Worm (Caenorhabditis elegans): ENCODE measurements around the gene ret-1.

Gene ret-1

DNA sequence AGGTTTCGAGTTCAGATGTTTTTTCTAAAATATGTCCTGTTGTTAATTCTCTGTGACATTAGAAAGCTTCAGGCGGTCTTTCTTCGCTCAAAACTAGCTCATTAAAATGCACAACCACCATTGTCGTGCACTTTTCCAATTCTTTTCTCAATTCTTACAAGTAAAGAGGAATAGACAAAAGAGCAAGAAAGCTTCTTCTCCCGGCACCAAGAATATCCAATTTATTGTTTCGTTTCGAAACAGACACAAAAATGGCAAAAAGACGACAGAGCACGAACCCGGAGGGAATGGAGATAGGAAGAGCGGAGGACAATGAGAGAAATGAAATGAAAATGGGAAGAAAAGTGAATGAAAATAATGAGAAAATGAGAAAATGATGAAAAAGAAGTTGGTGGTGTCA, 5.4 kb upstream of the ret-1 start:
- no peak for TF ChIP-seq ceh-36 (tag; optimal IDR thresholded peaks at IDR 0.05)
- TF ChIP-seq scrt-1 (GFP tag; IDR thresholded peaks at IDR 0.05), result no peak
- TF ChIP-seq hmg-4 (GFP tag; optimal IDR thresholded peaks at IDR 0.05), result no peak
- TF ChIP-seq ama-1 (optimal IDR thresholded peaks at IDR 0.05), result no peak

ce11 chrV:14851972-14852371, 4.8 kb upstream of the ret-1 start:
- TF ChIP-seq hnd-1 (tag; optimal IDR thresholded peaks at IDR 0.05), result no peak
- TF ChIP-seq tbx-37 (GFP tag; conservative IDR thresholded peaks at IDR 0.05), result no peak
- no peak for TF ChIP-seq hmg-4 (GFP tag; optimal IDR thresholded peaks at IDR 0.05)
- TF ChIP-seq hmbx-1 (tag; optimal IDR thresholded peaks at IDR 0.05), result no peak
- TF ChIP-seq ceh-13 (GFP tag; optimal IDR thresholded peaks at IDR 0.05), result no peak
- no peak for TF ChIP-seq flt-1 (GFP tag; IDR thresholded peaks at IDR 0.05)
- no peak for TF ChIP-seq B0310.2 (tag; optimal IDR thresholded peaks at IDR 0.05)
- no peak for TF ChIP-seq scrt-1 (GFP tag; IDR thresholded peaks at IDR 0.05)
- no peak for TF ChIP-seq F13C5.2 (tag; optimal IDR thresholded peaks at IDR 0.05)
- no peak for TF ChIP-seq tbx-11 (GFP tag; IDR thresholded peaks at IDR 0.05)
- TF ChIP-seq pes-1 (GFP tag; IDR thresholded peaks at IDR 0.05), result no peak
- TF ChIP-seq tra-4 (tag; optimal IDR thresholded peaks at IDR 0.05), result no peak
- TF ChIP-seq ceh-36 (tag; optimal IDR thresholded peaks at IDR 0.05), result no peak

- TF ChIP-seq tbx-37 (GFP tag; conservative IDR thresholded peaks at IDR 0.05), result no peak
- TF ChIP-seq ama-1 (optimal IDR thresholded peaks at IDR 0.05), result no peak
- TF ChIP-seq hmg-4 (GFP tag; optimal IDR thresholded peaks at IDR 0.05), result no peak
- no peak for TF ChIP-seq hmbx-1 (tag; optimal IDR thresholded peaks at IDR 0.05)
- no peak for TF ChIP-seq flt-1 (GFP tag; IDR thresholded peaks at IDR 0.05)
- TF ChIP-seq tra-4 (tag; optimal IDR thresholded peaks at IDR 0.05), result no peak
- no peak for TF ChIP-seq hnd-1 (tag; optimal IDR thresholded peaks at IDR 0.05)
- no peak for TF ChIP-seq pes-1 (GFP tag; IDR thresholded peaks at IDR 0.05)
- TF ChIP-seq ceh-13 (GFP tag; optimal IDR thresholded peaks at IDR 0.05), result no peak
- TF ChIP-seq F13C5.2 (tag; optimal IDR thresholded peaks at IDR 0.05), result no peak
- TF ChIP-seq scrt-1 (GFP tag; IDR thresholded peaks at IDR 0.05), result no peak
- no peak for TF ChIP-seq B0310.2 (tag; optimal IDR thresholded peaks at IDR 0.05)
- TF ChIP-seq tbx-11 (GFP tag; IDR thresholded peaks at IDR 0.05), result no peak
- no peak for TF ChIP-seq aly-1 (tag; optimal IDR thresholded peaks at IDR 0.05)
- no peak for TF ChIP-seq ets-7 (tag; optimal IDR thresholded peaks at IDR 0.05)
- TF ChIP-seq sea-1 (GFP tag; conservative IDR thresholded peaks at IDR 0.05), result no peak
- no peak for TF ChIP-seq ceh-36 (tag; optimal IDR thresholded peaks at IDR 0.05)
Observed at ce11 chrV:14851206-14851605, 4.0 kb upstream of the ret-1 start.

ce11 chrV:14850530-14850929, 3.3 kb upstream of the ret-1 start:
- TF ChIP-seq B0310.2 (tag; optimal IDR thresholded peaks at IDR 0.05) (no peak), tbx-11 (GFP tag; IDR thresholded peaks at IDR 0.05) (no peak), scrt-1 (GFP tag; IDR thresholded peaks at IDR 0.05) (no peak)

DNA sequence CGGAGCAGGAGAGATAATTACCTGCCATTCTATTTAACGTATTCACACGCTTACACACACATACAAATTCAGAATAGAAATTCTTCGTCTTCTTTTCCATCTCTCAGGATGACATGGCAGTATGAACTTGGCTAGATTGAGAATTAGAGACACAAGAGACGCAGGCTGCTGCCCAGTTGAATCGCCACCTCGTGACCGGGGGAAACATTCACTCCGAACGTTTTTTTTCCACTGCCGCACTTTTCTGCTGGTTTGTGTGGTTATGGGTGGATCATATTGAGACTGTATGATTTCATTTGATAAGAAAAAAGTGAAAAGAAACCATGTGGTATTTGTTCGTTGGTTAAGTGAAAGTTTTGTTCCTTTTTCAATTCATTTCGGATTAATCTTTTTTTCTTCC, 2.4 kb upstream of the ret-1 start:
- TF ChIP-seq hmbx-1 (tag; optimal IDR thresholded peaks at IDR 0.05) (no peak), ets-7 (tag; optimal IDR thresholded peaks at IDR 0.05) (no peak), tbx-37 (GFP tag; conservative IDR thresholded peaks at IDR 0.05) (no peak), sea-1 (GFP tag; conservative IDR thresholded peaks at IDR 0.05) (no peak), B0310.2 (tag; optimal IDR thresholded peaks at IDR 0.05) (no peak), pes-1 (GFP tag; IDR thresholded peaks at IDR 0.05) (no peak), scrt-1 (GFP tag; IDR thresholded peaks at IDR 0.05) (no peak), F13C5.2 (tag; optimal IDR thresholded peaks at IDR 0.05) (no peak), tra-4 (tag; optimal IDR thresholded peaks at IDR 0.05) (no peak), ceh-36 (tag; optimal IDR thresholded peaks at IDR 0.05) (no peak), tbx-11 (GFP tag; IDR thresholded peaks at IDR 0.05) (no peak), ceh-13 (GFP tag; optimal IDR thresholded peaks at IDR 0.05) (no peak), ama-1 (optimal IDR thresholded peaks at IDR 0.05) (no peak)

DNA sequence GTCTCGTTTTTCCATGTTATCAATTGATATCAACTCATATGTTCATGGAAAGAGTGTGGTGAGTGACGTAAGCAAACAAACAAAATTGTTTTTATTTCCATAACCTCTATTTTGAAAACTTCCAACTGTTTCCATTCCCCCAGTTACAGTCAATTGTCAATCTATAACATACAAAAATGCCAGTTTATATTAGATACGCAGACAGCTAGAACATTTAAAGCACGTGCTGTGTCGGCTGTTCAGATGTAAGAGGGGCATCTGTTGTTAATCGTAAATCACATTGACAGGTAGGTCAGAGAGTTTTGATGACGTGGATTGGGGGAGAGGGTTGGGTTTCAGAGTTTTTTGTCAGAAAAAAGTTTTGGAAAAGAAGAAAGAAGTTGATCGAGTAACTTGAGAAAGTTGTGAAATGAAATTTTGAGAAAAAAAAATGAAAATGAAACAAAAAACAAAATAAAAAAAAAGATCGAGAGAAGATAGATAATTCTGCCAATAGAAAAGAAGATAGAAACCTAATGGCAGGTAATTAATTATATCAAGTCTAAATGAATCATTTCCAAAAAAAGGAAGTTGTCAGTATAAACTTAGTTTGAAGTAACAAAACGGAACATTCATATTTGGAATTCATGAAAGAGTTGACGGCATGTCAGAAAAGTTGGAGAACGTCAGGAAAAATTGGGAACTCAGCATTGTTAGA, 1.4 kb upstream of the ret-1 start:
- no peak for TF ChIP-seq tbx-37 (GFP tag; conservative IDR thresholded peaks at IDR 0.05)
- TF ChIP-seq B0310.2 (tag; optimal IDR thresholded peaks at IDR 0.05), result no peak
- TF ChIP-seq F13C5.2 (tag; optimal IDR thresholded peaks at IDR 0.05), result no peak
- no peak for TF ChIP-seq flt-1 (GFP tag; IDR thresholded peaks at IDR 0.05)
- no peak for TF ChIP-seq hnd-1 (tag; optimal IDR thresholded peaks at IDR 0.05)
- no peak for TF ChIP-seq scrt-1 (GFP tag; IDR thresholded peaks at IDR 0.05)
- TF ChIP-seq pes-1 (GFP tag; IDR thresholded peaks at IDR 0.05), result no peak
- no peak for TF ChIP-seq ceh-36 (tag; optimal IDR thresholded peaks at IDR 0.05)
- no peak for TF ChIP-seq ceh-13 (GFP tag; optimal IDR thresholded peaks at IDR 0.05)

- TF ChIP-seq pes-1 (GFP tag; IDR thresholded peaks at IDR 0.05) (no peak), aly-1 (tag; optimal IDR thresholded peaks at IDR 0.05) (no peak), flt-1 (GFP tag; IDR thresholded peaks at IDR 0.05) (no peak), tbx-37 (GFP tag; conservative IDR thresholded peaks at IDR 0.05) (no peak), tra-4 (tag; optimal IDR thresholded peaks at IDR 0.05) (no peak), ets-7 (tag; optimal IDR thresholded peaks at IDR 0.05) (no peak), hmg-4 (GFP tag; optimal IDR thresholded peaks at IDR 0.05) (no peak)
Observed at ce11 chrV:14841660-14842059, 5.6 kb downstream of the ret-1 start.

- no peak for TF ChIP-seq hmbx-1 (tag; optimal IDR thresholded peaks at IDR 0.05)
- no peak for TF ChIP-seq tbx-11 (GFP tag; IDR thresholded peaks at IDR 0.05)
- TF ChIP-seq hnd-1 (tag; optimal IDR thresholded peaks at IDR 0.05), result no peak
- TF ChIP-seq B0310.2 (tag; optimal IDR thresholded peaks at IDR 0.05), result no peak
Observed at ce11 chrV:14838130-14838529, 9.1 kb downstream of the ret-1 start.
